Worm (Caenorhabditis elegans): ENCODE data around the gene F56D5.9.
A peak's percentile ranks its signal among the peaks of the same experiment; 100 is the strongest.

Gene F56D5.9

ce11 chrIV:9386038-9386437 is 36.3 kb downstream of the F56D5.9 start, which contains the start of gene daf-15 (continued):
- TF ChIP-seq lin-15B (tag; optimal IDR thresholded peaks at IDR 0.05), result peak; percentile 13
- TF ChIP-seq irx-1 (tag; optimal IDR thresholded peaks at IDR 0.05), result no peak
- no peak for TF ChIP-seq ztf-4 (tag; optimal IDR thresholded peaks at IDR 0.05)
- TF ChIP-seq vab-15 (tag; optimal IDR thresholded peaks at IDR 0.05), result no peak
- TF ChIP-seq C04F5.9 (tag; optimal IDR thresholded peaks at IDR 0.05), result no peak

DNA sequence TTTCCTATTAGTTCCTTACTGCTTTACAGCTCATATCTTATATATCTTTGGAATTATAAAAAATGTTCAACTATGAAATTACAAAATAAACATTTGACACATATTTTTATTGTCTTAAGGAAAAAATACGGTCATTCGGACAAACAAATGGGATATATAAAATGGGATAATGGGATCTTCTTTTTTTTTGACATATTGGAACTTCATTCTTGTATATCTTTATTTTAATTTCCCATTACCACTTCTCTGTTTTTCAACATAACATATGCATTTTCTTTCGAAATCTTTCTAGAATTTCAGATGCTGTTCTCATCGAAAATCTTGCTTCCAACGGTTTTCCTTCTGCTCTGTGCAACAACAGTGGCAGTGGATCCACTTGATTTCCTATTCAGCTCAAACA is 37.5 kb downstream of the F56D5.9 start, which contains the start of gene C10C5.7:
Gene C10C5.7, plus strand, starts transcription at position 301 of the 400 bp plus-strand sequence.
- TF ChIP-seq hpl-2 (GFP tag; optimal IDR thresholded peaks at IDR 0.05) (no peak), lin-15B (tag; optimal IDR thresholded peaks at IDR 0.05) (no peak)

- TF ChIP-seq fkh-8 (tag; optimal IDR thresholded peaks at IDR 0.05) (no peak), C04F5.9 (tag; optimal IDR thresholded peaks at IDR 0.05) (no peak), ceh-8 (GFP tag; optimal IDR thresholded peaks at IDR 0.05) (no peak), nhr-76 (tag; optimal IDR thresholded peaks at IDR 0.05) (no peak), sox-4 (tag; optimal IDR thresholded peaks at IDR 0.05) (no peak), blmp-1 (tag; optimal IDR thresholded peaks at IDR 0.05) (no peak), lin-14 (GFP tag; optimal IDR thresholded peaks at IDR 0.05) (no peak), pax-3 (tag; optimal IDR thresholded peaks at IDR 0.05) (no peak), ces-1 (GFP tag; optimal IDR thresholded peaks at IDR 0.05) (no peak), snu-23 (GFP tag; optimal IDR thresholded peaks at IDR 0.05) (no peak), elt-3 (tag; optimal IDR thresholded peaks at IDR 0.05) (no peak), grh-1 (GFP tag; IDR thresholded peaks at IDR 0.05) (no peak), pag-3 (tag; optimal IDR thresholded peaks at IDR 0.05; ENCODE audit: borderline replicate concordance, insufficient read depth) (no peak), unc-62 (GFP tag; optimal IDR thresholded peaks at IDR 0.05) (no peak), unc-30 (tag; optimal IDR thresholded peaks at IDR 0.05) (no peak), efl-1 (optimal IDR thresholded peaks at IDR 0.05) (no peak), efl-1 (GFP tag; optimal IDR thresholded peaks at IDR 0.05 in 1 of 2) (no peak), nhr-84 (tag; optimal IDR thresholded peaks at IDR 0.05) (no peak), ets-5 (GFP tag; IDR thresholded peaks at IDR 0.05) (no peak), xbp-1 (tag; optimal IDR thresholded peaks at IDR 0.05) (no peak)
Measured at ce11 chrIV:9381136-9381535, 41.2 kb downstream of the F56D5.9 start, which contains the start of gene C10C5.5. Gene C10C5.5 (plus strand): TSS chrIV:9381436.

DNA sequence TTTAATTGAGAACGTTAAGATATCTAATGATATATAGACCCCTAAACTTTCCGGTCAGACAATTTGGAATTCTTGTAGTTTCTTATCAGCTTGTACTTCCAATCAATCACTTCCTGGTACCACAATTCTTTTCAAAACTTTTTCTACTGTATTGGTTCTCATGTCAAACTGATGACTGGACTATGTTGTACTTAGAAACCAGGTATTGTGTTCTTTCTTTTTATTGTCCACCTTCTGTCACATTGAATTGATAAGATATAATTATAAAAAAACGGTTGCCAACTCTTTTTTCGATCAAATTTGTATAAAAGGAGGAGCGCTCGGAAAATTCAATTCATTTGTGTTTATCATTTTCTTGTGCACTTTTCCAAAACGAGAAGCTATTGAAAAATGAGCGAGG is 44.0 kb downstream of the F56D5.9 start, which contains the start of gene C10C5.4:
Gene C10C5.4, plus strand, starts transcription at position 281 of the 400 bp plus-strand sequence.
- TF ChIP-seq ceh-90 (tag; optimal IDR thresholded peaks at IDR 0.05) (no peak), egl-13 (tag; optimal IDR thresholded peaks at IDR 0.05) (no peak), unc-86 (tag; optimal IDR thresholded peaks at IDR 0.05) (no peak), mep-1 (tag; optimal IDR thresholded peaks at IDR 0.05) (no peak), pax-3 (tag; optimal IDR thresholded peaks at IDR 0.05) (no peak), lin-39 (tag; optimal IDR thresholded peaks at IDR 0.05) (no peak), vab-15 (tag; optimal IDR thresholded peaks at IDR 0.05) (no peak), swsn-7 (tag; optimal IDR thresholded peaks at IDR 0.05) (no peak), aha-1 (tag; optimal IDR thresholded peaks at IDR 0.05) (no peak), lin-14 (GFP tag; optimal IDR thresholded peaks at IDR 0.05) (no peak), sox-4 (tag; optimal IDR thresholded peaks at IDR 0.05) (no peak), ceh-63 (GFP tag; optimal IDR thresholded peaks at IDR 0.05) (no peak)

DNA sequence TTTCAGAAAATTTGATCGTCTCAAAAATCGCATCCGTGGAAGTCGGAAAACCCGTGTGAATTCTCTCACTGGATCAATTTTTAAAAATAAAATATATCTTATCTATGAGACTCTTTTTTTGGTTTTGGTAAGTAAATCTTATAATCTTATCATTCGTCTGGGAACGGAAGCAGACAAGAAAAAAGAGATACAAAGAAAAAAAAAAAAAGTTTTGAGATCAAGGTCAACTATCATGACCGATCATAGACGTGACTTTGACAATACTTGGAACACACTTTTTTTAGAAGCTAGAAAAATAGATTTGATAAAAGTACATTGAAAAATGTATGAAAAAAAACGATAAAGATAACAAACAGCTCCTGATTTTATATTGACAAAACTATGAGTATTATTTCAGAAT is 45.8 kb downstream of the F56D5.9 start:
- peak; percentile 77 for TF ChIP-seq nhr-85 (tag)
- peak; percentile 65 for TF ChIP-seq lin-14 (GFP tag; optimal IDR thresholded peaks at IDR 0.05)
- no peak for TF ChIP-seq Y116A8C.19 (tag; optimal IDR thresholded peaks at IDR 0.05; ENCODE audit: borderline replicate concordance)
- TF ChIP-seq nhr-76 (tag; optimal IDR thresholded peaks at IDR 0.05), result no peak
- no peak for TF ChIP-seq nhr-19 (GFP tag; conservative IDR thresholded peaks at IDR 0.05)
- no peak for TF ChIP-seq efl-1 (optimal IDR thresholded peaks at IDR 0.05)
- no peak for TF ChIP-seq efl-1 (GFP tag; optimal IDR thresholded peaks at IDR 0.05 in 1 of 2)
- peak; percentile 17 for TF ChIP-seq nhr-20 (tag; optimal IDR thresholded peaks at IDR 0.05)
- peak; percentile 19 for TF ChIP-seq nhr-71 (tag; optimal IDR thresholded peaks at IDR 0.05)
- TF ChIP-seq xbp-1 (tag; optimal IDR thresholded peaks at IDR 0.05), result no peak
- peak; percentile 39 for TF ChIP-seq blmp-1 (tag; optimal IDR thresholded peaks at IDR 0.05)
- peak in 5 of 6 experiments; percentile 75 to 89 (median 82) for TF ChIP-seq elt-3 (tag; optimal IDR thresholded peaks at IDR 0.05)
- TF ChIP-seq jun-1 (tag; optimal IDR thresholded peaks at IDR 0.05), result no peak
- TF ChIP-seq ztf-4 (tag; optimal IDR thresholded peaks at IDR 0.05), result no peak
- TF ChIP-seq alr-1 (tag; optimal IDR thresholded peaks at IDR 0.05; ENCODE audit: borderline replicate concordance), result no peak
- no peak for TF ChIP-seq unc-62 (GFP tag; optimal IDR thresholded peaks at IDR 0.05)
- no peak for TF ChIP-seq nhr-90 (tag; optimal IDR thresholded peaks at IDR 0.05; ENCODE audit: poor library complexity)

All from whole organism, L1 larva.